Worm (Caenorhabditis elegans): ENCODE measurements around the gene T16A1.4.

Gene T16A1.4

DNA sequence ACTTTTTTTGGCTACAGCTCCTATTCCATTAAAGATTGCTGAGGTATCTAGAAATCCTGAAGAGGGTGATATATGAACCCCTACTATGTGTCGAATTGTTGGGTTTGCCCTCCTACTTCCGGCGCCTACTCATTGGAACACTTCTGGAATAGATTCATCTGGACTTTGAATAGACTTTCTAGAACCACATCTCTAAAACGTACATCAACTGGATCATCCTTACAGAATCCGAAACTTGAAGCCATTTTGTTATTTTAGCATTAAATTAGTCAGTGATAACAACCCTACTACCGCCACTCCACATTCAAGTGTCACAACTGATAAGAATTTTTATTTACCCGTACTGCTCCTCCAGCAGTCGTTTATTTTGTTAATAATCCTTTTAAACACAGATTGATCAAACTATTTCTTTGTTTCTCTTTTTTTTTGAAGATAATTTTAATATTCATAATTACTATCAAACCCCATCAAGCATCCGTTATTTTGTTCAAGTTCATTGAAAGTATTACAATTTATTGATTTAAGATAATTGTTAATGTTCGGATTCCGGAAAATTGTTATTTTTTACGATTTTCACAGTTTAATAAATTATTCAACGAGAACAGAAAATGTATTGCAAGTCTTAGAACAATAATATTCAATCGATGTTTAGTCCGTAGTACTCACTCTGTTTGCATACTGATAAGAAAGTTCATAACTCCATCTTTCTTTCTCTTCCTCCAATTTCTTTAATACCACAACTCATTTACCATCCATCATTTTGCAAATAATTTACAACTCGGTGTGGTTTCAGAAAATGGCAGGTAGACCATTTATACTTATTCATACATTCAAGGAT lies 18.0 kb downstream of the T16A1.4 start, which contains the start of gene math-42:
math-42 (plus strand) TSS at position 788 of the 838 bp plus-strand sequence.
- TF ChIP-seq hmbx-1 (tag; optimal IDR thresholded peaks at IDR 0.05): no peak
- TF ChIP-seq tbx-37 (GFP tag; conservative IDR thresholded peaks at IDR 0.05): no peak
- TF ChIP-seq hmg-4 (GFP tag; optimal IDR thresholded peaks at IDR 0.05): no peak
- no peak for TF ChIP-seq ceh-13 (GFP tag; optimal IDR thresholded peaks at IDR 0.05)
- no peak for TF ChIP-seq pes-1 (GFP tag; IDR thresholded peaks at IDR 0.05)
- no peak for TF ChIP-seq ceh-36 (tag; optimal IDR thresholded peaks at IDR 0.05)
- no peak for TF ChIP-seq ets-7 (tag; optimal IDR thresholded peaks at IDR 0.05)
- no peak for TF ChIP-seq aly-1 (tag; optimal IDR thresholded peaks at IDR 0.05)
- no peak for TF ChIP-seq tra-4 (tag; optimal IDR thresholded peaks at IDR 0.05)
- TF ChIP-seq ama-1 (optimal IDR thresholded peaks at IDR 0.05): no peak

DNA sequence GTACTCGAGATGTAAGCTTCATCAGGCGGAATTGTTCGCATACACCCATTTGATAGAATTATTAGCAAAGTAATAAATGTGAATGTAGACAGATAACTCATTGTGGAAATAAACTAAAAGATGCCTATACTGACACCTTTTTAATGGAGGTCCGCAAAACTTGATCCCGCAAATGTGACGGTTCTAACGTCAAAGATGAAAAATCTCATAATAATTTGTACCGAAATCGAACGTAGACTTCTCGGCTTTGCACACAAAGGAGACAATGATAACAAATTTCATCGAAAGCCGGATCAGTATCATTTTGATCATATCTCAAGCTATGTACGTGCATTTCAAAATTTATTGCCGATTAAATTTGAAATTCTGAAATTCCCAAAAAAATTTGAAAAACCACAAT lies 26.9 kb downstream of the T16A1.4 start, which contains the start of gene R52.4:
R52.4 (minus strand) TSS at position 101 of the 400 bp plus-strand sequence.
- TF ChIP-seq B0310.2 (tag; optimal IDR thresholded peaks at IDR 0.05) (no peak), ama-1 (optimal IDR thresholded peaks at IDR 0.05) (no peak), tbx-11 (GFP tag; IDR thresholded peaks at IDR 0.05) (no peak), ceh-36 (tag; optimal IDR thresholded peaks at IDR 0.05) (no peak), flt-1 (GFP tag; IDR thresholded peaks at IDR 0.05) (no peak), scrt-1 (GFP tag; IDR thresholded peaks at IDR 0.05) (no peak), tra-4 (tag; optimal IDR thresholded peaks at IDR 0.05) (no peak), ceh-13 (GFP tag; optimal IDR thresholded peaks at IDR 0.05) (no peak)

DNA sequence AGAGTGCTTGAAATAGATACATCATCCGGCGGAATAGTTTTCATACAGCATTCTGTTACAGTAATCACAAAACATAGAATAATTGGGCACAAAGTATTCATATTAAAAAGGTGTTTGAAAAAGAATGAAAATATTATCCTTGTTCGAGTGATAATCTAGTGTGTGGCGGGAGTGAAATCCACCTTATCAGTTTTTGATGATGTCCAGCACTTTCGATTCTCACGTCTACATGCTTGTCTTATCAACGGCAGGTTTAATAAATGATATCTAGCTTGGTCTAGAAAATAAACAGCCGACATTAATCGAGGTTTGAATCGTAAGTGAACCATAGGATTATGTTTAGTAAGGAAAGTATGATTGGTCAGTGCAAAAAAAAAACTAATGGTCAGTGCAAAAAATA lies 28.6 kb downstream of the T16A1.4 start, which contains the start of gene R52.5:
R52.5 (minus strand) TSS at position 101 of the 400 bp plus-strand sequence.
- TF ChIP-seq ets-7 (tag; optimal IDR thresholded peaks at IDR 0.05) (no peak), ama-1 (optimal IDR thresholded peaks at IDR 0.05) (no peak), hmbx-1 (tag; optimal IDR thresholded peaks at IDR 0.05) (no peak), ceh-36 (tag; optimal IDR thresholded peaks at IDR 0.05) (no peak), flt-1 (GFP tag; IDR thresholded peaks at IDR 0.05) (no peak), hnd-1 (tag; optimal IDR thresholded peaks at IDR 0.05) (no peak), B0310.2 (tag; optimal IDR thresholded peaks at IDR 0.05) (no peak), sea-1 (GFP tag; conservative IDR thresholded peaks at IDR 0.05) (no peak), pes-1 (GFP tag; IDR thresholded peaks at IDR 0.05) (no peak), aly-1 (tag; optimal IDR thresholded peaks at IDR 0.05) (no peak), tra-4 (tag; optimal IDR thresholded peaks at IDR 0.05) (no peak), scrt-1 (GFP tag; IDR thresholded peaks at IDR 0.05) (no peak), hmg-4 (GFP tag; optimal IDR thresholded peaks at IDR 0.05) (no peak), ceh-13 (GFP tag; optimal IDR thresholded peaks at IDR 0.05) (no peak), F13C5.2 (tag; optimal IDR thresholded peaks at IDR 0.05) (no peak)

DNA sequence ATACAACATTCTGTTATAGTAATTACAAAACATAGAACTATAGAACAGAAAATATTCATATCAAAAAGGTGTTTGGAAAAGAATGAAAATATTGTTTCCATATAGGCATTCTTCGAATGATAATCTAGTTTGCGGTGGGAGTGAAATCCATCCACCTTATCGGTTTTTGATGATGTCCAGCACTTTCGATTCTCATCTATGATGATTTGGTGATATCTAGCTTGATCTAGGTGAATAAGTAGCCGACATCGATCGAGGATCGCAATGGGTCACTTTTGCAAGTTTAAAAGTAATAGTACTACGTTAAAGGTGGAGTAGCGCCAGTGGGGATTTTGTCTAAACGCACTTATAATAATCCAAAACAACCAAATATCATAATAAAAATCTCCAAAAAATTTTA lies 31.6 kb downstream of the T16A1.4 start, which contains the start of gene R52.6:
R52.6 (minus strand) TSS at position 101 of the 400 bp plus-strand sequence.
- TF ChIP-seq tbx-11 (GFP tag; IDR thresholded peaks at IDR 0.05) (no peak), F13C5.2 (tag; optimal IDR thresholded peaks at IDR 0.05) (no peak), ceh-36 (tag; optimal IDR thresholded peaks at IDR 0.05) (no peak), flt-1 (GFP tag; IDR thresholded peaks at IDR 0.05) (no peak), ceh-13 (GFP tag; optimal IDR thresholded peaks at IDR 0.05) (no peak), scrt-1 (GFP tag; IDR thresholded peaks at IDR 0.05) (no peak), tra-4 (tag; optimal IDR thresholded peaks at IDR 0.05) (no peak), aly-1 (tag; optimal IDR thresholded peaks at IDR 0.05) (no peak), hmbx-1 (tag; optimal IDR thresholded peaks at IDR 0.05) (no peak), pes-1 (GFP tag; IDR thresholded peaks at IDR 0.05) (no peak), sea-1 (GFP tag; conservative IDR thresholded peaks at IDR 0.05) (no peak)

DNA sequence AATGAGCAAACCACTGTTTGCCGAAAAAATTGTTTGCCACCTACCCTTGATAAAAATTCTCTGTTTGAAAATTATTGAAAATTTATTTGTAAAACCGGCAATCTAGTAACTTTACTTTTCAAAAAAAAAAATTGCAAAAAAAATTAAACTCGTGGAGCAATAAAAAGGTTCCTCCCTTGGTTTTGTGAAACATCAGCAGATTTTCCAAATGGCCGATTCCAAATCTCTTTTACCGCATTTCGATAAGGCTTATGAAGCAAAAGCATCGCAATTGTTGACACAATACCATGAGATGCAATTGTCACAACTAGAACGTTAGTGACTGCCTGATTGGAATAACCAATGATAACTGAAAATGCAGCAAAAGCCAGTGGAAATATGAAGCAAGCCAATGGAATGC lies 33.1 kb downstream of the T16A1.4 start:
- TF ChIP-seq flt-1 (GFP tag; IDR thresholded peaks at IDR 0.05): no peak
- no peak for TF ChIP-seq ama-1 (optimal IDR thresholded peaks at IDR 0.05)
- no peak for TF ChIP-seq ets-7 (tag; optimal IDR thresholded peaks at IDR 0.05)
- no peak for TF ChIP-seq sea-1 (GFP tag; conservative IDR thresholded peaks at IDR 0.05)
- TF ChIP-seq scrt-1 (GFP tag; IDR thresholded peaks at IDR 0.05): no peak
- TF ChIP-seq F13C5.2 (tag; optimal IDR thresholded peaks at IDR 0.05): no peak
- no peak for TF ChIP-seq hmg-4 (GFP tag; optimal IDR thresholded peaks at IDR 0.05)
- no peak for TF ChIP-seq tbx-37 (GFP tag; conservative IDR thresholded peaks at IDR 0.05)
- no peak for TF ChIP-seq hnd-1 (tag; optimal IDR thresholded peaks at IDR 0.05)
- no peak for TF ChIP-seq pes-1 (GFP tag; IDR thresholded peaks at IDR 0.05)
- TF ChIP-seq ceh-36 (tag; optimal IDR thresholded peaks at IDR 0.05): no peak
- no peak for TF ChIP-seq ceh-13 (GFP tag; optimal IDR thresholded peaks at IDR 0.05)

DNA sequence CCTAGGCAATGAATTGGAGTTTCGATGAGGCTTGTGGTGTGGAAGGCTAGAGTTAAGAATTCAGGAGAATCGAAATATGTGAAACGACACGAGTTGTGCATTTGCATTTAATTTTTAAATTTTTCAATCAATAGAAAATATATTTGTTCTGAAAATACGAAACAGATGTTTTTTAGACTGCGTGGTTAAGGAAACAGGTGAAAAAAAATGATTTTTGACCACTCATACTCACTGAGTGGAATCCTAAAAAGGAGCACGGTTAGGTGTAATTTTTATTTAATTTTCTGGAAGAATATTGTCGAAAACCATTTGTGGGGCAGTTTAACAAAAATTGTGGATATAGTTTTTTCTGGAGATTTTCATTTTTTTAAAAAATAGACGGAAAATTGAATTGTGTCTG lies 35.4 kb downstream of the T16A1.4 start, which contains the start of gene srh-195:
srh-195 (minus strand) TSS at position 101 of the 400 bp plus-strand sequence.
- TF ChIP-seq tra-4 (tag; optimal IDR thresholded peaks at IDR 0.05) (no peak), sea-1 (GFP tag; conservative IDR thresholded peaks at IDR 0.05) (no peak), hmbx-1 (tag; optimal IDR thresholded peaks at IDR 0.05) (no peak), aly-1 (tag; optimal IDR thresholded peaks at IDR 0.05) (no peak), hmg-4 (GFP tag; optimal IDR thresholded peaks at IDR 0.05) (no peak), tbx-37 (GFP tag; conservative IDR thresholded peaks at IDR 0.05) (no peak)

DNA sequence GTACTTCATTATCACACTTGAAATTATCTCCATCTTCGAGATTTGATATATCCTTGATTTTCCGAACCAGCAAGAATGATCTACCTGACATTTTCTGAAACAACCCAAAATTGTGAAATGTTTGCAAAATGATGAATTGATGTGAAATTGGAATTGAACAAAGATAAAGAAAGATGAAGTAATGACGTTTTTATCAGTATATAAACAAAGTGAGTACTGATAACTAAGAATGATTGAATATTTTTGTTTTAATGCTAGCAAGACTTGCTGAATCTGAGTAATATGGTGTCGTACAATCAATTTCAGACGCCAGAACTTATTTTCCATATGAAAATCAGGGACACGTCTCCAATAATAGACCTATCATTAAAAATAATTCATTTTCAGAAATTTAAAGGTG lies 40.7 kb downstream of the T16A1.4 start, which contains the start of gene math-37:
math-37 (minus strand) TSS at position 101 of the 400 bp plus-strand sequence.
- no peak for TF ChIP-seq tbx-37 (GFP tag; conservative IDR thresholded peaks at IDR 0.05)
- TF ChIP-seq hnd-1 (tag; optimal IDR thresholded peaks at IDR 0.05): no peak
- no peak for TF ChIP-seq tbx-11 (GFP tag; IDR thresholded peaks at IDR 0.05)
- TF ChIP-seq ceh-13 (GFP tag; optimal IDR thresholded peaks at IDR 0.05): no peak

Measured in whole organism, early embryonic.